Worm (Caenorhabditis elegans): ENCODE measurements around the gene avr-15.
A peak's percentile ranks its signal among the peaks of the same experiment; 100 is the strongest.

DNA sequence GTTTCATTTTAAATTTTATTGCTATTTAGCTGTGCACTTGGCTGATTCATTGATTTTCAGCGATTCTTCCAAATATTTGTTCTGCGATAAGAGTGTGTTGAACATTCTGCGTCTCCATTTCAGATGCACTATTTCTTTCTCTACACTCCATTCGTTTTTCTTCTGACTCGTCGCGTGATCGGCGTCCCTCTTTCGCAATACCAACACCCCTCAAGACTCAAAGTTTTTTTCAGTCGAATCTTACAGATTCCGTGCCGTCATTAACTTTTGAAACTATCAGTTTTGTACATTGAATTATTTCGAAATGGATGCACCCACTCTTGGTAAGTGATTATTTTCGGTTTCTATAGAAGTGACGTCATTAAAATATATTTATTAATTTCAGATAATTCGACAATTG, 48.5 kb downstream of the avr-15 start, which contains the start of gene frm-10:
- TF ChIP-seq elt-1 (tag; optimal IDR thresholded peaks at IDR 0.05; ENCODE audit: borderline replicate concordance, insufficient read depth): no peak
- TF ChIP-seq hlh-1 (tag; optimal IDR thresholded peaks at IDR 0.05): no peak
- no peak for TF ChIP-seq zip-8 (tag; optimal IDR thresholded peaks at IDR 0.05)
- TF ChIP-seq mep-1 (tag; optimal IDR thresholded peaks at IDR 0.05): peak; percentile 4
- no peak for TF ChIP-seq pha-4 (tag; optimal IDR thresholded peaks at IDR 0.05)

Data from whole organism, mixed stage, embryonic.